Worm (Caenorhabditis elegans): ENCODE results near the gene srx-87.

ce11 chrV:11552379-11552778 lies 12.3 kb upstream of the srx-87 start, which contains the start of gene srx-85:
- TF ChIP-seq unc-62 (GFP tag; optimal IDR thresholded peaks at IDR 0.05) (no peak), unc-39 (tag; optimal IDR thresholded peaks at IDR 0.05) (no peak), egl-5 (tag; optimal IDR thresholded peaks at IDR 0.05) (no peak), pha-4 (tag; optimal IDR thresholded peaks at IDR 0.05) (no peak)

Data from whole organism, L3 larva.